Fruit fly (Drosophila melanogaster) whole organism, prepupa: Measurements from ENCODE around the gene CG5882.

Experiments used
- CG16779 ChIP-seq: fragments of 200-800 bp; sonication (Bioruptor generic); optimal IDR thresholded peaks from 3 replicates; lab custom pipeline; 2017; ENCODE audit warnings: missing biosample characterization, mild to moderate bottlenecking, missing genetic modification characterization
- CG3032 ChIP-seq: fragments of 200-800 bp; optimal IDR thresholded peaks from 2 replicates; lab custom pipeline; 2019; ENCODE audit warnings: missing biosample characterization, mild to moderate bottlenecking, missing genetic modification characterization, moderate library complexity
- CG6276 ChIP-seq: fragments of 200-800 bp; sonication (Bioruptor generic); optimal IDR thresholded peaks from 2 replicates; lab custom pipeline; 2017; ENCODE audit warnings: missing biosample characterization, mild to moderate bottlenecking, missing genetic modification characterization
- CG8632 ChIP-seq: fragments of 200-800 bp; sonication (Bioruptor generic); optimal IDR thresholded peaks from 3 replicates; lab custom pipeline; 2016; ENCODE audit warnings: missing biosample characterization, missing genetic modification characterization
- Gug ChIP-seq: fragments of 200-800 bp; sonication (Bioruptor generic); IDR thresholded peaks from 2 replicates; pipeline ENCODE4 v1.3.6; 2022; ENCODE audit warnings: missing biosample characterization, missing genetic modification characterization
- Hr39 ChIP-seq: fragments of 200-800 bp; sonication (Bioruptor generic); optimal IDR thresholded peaks from 2 replicates; lab custom pipeline; 2016; ENCODE audit warnings: missing biosample characterization, missing genetic modification characterization

- no peak for TF ChIP-seq CG3032 (tag; lab: Kevin White, UChicago)
- TF ChIP-seq CG8632 (GFP tag; lab: Kevin White, UChicago) = no peak
- no peak for TF ChIP-seq Hr39 (GFP tag; lab: Kevin White, UChicago)
- no peak for TF ChIP-seq Gug (GFP tag; lab: Robert Waterston, UW)
- no peak for TF ChIP-seq CG16779
- TF ChIP-seq CG6276 (GFP tag; lab: Kevin White, UChicago) = no peak
These were observed 18.9 kb upstream of the CG5882 start, which contains the start of gene eater for dm6 chr3R:27099579-27099978.
